Fruit fly (Drosophila melanogaster) whole organism, prepupa: ENCODE results near the gene CG16986.

Experiments
- Blimp-1 ChIP-seq: fragments of 200-800 bp; sonication (Bioruptor generic); optimal IDR thresholded peaks from 3 replicates; lab custom pipeline; 2017; ENCODE audit warnings: missing biosample characterization, missing genetic modification characterization, mild to moderate bottlenecking, moderate library complexity, missing genetic modification reagents
- CG10631 ChIP-seq: fragments of 200-800 bp; sonication (Bioruptor generic); optimal IDR thresholded peaks from 2 replicates; lab custom pipeline; 2016; ENCODE audit warnings: missing biosample characterization, missing genetic modification characterization
- CG10669 ChIP-seq: fragments of 200-800 bp; sonication (Bioruptor generic); optimal IDR thresholded peaks from 3 replicates; lab custom pipeline; 2018; ENCODE audit warnings: missing biosample characterization, mild to moderate bottlenecking, missing genetic modification characterization, moderate library complexity
- CG11294 ChIP-seq: fragments of 200-800 bp; sonication (Bioruptor generic); IDR thresholded peaks from 2 replicates; pipeline ENCODE4 v1.3.6; 2022; ENCODE audit warnings: missing biosample characterization, missing genetic modification characterization
- CG11762 ChIP-seq: fragments of 200-800 bp; sonication (Bioruptor generic); optimal IDR thresholded peaks from 3 replicates; lab custom pipeline; 2016; ENCODE audit warnings: missing biosample characterization, missing genetic modification characterization; ENCODE audit not compliant: insufficient read depth
- CG11902 ChIP-seq: fragments of 200-800 bp; sonication (Bioruptor generic); optimal IDR thresholded peaks from 3 replicates; lab custom pipeline; 2016; ENCODE audit warnings: missing biosample characterization, missing genetic modification characterization
- CG15336 ChIP-seq: fragments of 200-800 bp; sonication (Bioruptor generic); IDR thresholded peaks from 2 replicates; pipeline ENCODE4 v1.3.6; 2022; ENCODE audit warnings: missing biosample characterization, missing genetic modification characterization
- CG16779 ChIP-seq: fragments of 200-800 bp; sonication (Bioruptor generic); optimal IDR thresholded peaks from 3 replicates; lab custom pipeline; 2017; ENCODE audit warnings: missing biosample characterization, mild to moderate bottlenecking, missing genetic modification characterization
- CG31627 ChIP-seq: fragments of 200-800 bp; sonication (Bioruptor generic); optimal IDR thresholded peaks from 3 replicates; lab custom pipeline; 2016; ENCODE audit warnings: missing biosample characterization, missing genetic modification characterization
- CG3919 ChIP-seq: fragments of 200-800 bp; sonication (Bioruptor generic); optimal IDR thresholded peaks from 3 replicates; lab custom pipeline; 2016; ENCODE audit warnings: missing biosample characterization, missing genetic modification characterization
- CG4318 ChIP-seq: fragments of 200-800 bp; sonication (Bioruptor generic); optimal IDR thresholded peaks from 3 replicates; lab custom pipeline; 2017; ENCODE audit warnings: missing biosample characterization, mild to moderate bottlenecking, missing genetic modification characterization
- CG6163 ChIP-seq: fragments of 200-800 bp; sonication (Bioruptor generic); IDR thresholded peaks from 3 replicates; pipeline ENCODE4 v1.3.6; 2022; ENCODE audit warnings: missing biosample characterization, missing genetic modification characterization
- CG6276 ChIP-seq: fragments of 200-800 bp; sonication (Bioruptor generic); optimal IDR thresholded peaks from 2 replicates; lab custom pipeline; 2017; ENCODE audit warnings: missing biosample characterization, mild to moderate bottlenecking, missing genetic modification characterization
- CG6792 ChIP-seq: fragments of 200-800 bp; sonication (Bioruptor generic); optimal IDR thresholded peaks from 3 replicates; lab custom pipeline; 2016; ENCODE audit warnings: missing biosample characterization, missing genetic modification characterization
- CG6854 ChIP-seq: fragments of 200-800 bp; sonication (Bioruptor generic); optimal IDR thresholded peaks from 2 replicates; lab custom pipeline; 2017; ENCODE audit warnings: missing biosample characterization, mild to moderate bottlenecking, missing genetic modification characterization
- CG8119 ChIP-seq: fragments of 200-800 bp; sonication (Bioruptor generic); IDR thresholded peaks from 3 replicates; pipeline ENCODE4 v1.3.6; 2022; ENCODE audit warnings: missing biosample characterization, missing genetic modification characterization
- CG8632 ChIP-seq: fragments of 200-800 bp; sonication (Bioruptor generic); optimal IDR thresholded peaks from 3 replicates; lab custom pipeline; 2016; ENCODE audit warnings: missing biosample characterization, missing genetic modification characterization
- CG9139 ChIP-seq: fragments of 200-800 bp; sonication (Bioruptor generic); optimal IDR thresholded peaks from 3 replicates; lab custom pipeline; 2017; ENCODE audit warnings: missing biosample characterization, mild to moderate bottlenecking, missing genetic modification characterization
- Eip75B ChIP-seq: fragments of 200-800 bp; sonication (Bioruptor generic); optimal IDR thresholded peaks from 3 replicates; lab custom pipeline; 2016; ENCODE audit warnings: missing biosample characterization, missing genetic modification characterization
- Eip78C ChIP-seq: fragments of 200-800 bp; sonication (Bioruptor generic); peaks from one replicate; lab custom pipeline; 2016; ENCODE audit warnings: missing biosample characterization, missing genetic modification characterization
- Ets21C ChIP-seq: fragments of 200-800 bp; sonication (Bioruptor generic); optimal IDR thresholded peaks from 3 replicates; lab custom pipeline; 2016; ENCODE audit warnings: missing biosample characterization, missing genetic modification characterization
- Gug ChIP-seq: fragments of 200-800 bp; sonication (Bioruptor generic); IDR thresholded peaks from 2 replicates; pipeline ENCODE4 v1.3.6; 2022; ENCODE audit warnings: missing biosample characterization, missing genetic modification characterization
- Hr39 ChIP-seq: fragments of 200-800 bp; sonication (Bioruptor generic); optimal IDR thresholded peaks from 2 replicates; lab custom pipeline; 2016; ENCODE audit warnings: missing biosample characterization, missing genetic modification characterization
- Hr4 ChIP-seq: fragments of 200-800 bp; sonication (Bioruptor generic); optimal IDR thresholded peaks from 3 replicates; lab custom pipeline; 2016; ENCODE audit warnings: missing biosample characterization, missing genetic modification characterization
- Lpt ChIP-seq: fragments of 200-800 bp; sonication (Bioruptor generic); optimal IDR thresholded peaks from 3 replicates; lab custom pipeline; 2016; ENCODE audit warnings: missing biosample characterization, missing genetic modification characterization
- OdsH ChIP-seq: fragments of 200-800 bp; sonication (Bioruptor generic); optimal IDR thresholded peaks from 3 replicates; lab custom pipeline; 2016; ENCODE audit warnings: missing biosample characterization, missing genetic modification characterization
- Smox ChIP-seq: fragments of 200-800 bp; sonication (Bioruptor generic); optimal IDR thresholded peaks from 3 replicates; lab custom pipeline; 2016; ENCODE audit warnings: missing biosample characterization, missing genetic modification characterization
- Sox102F ChIP-seq: fragments of 200-800 bp; sonication (Bioruptor generic); optimal IDR thresholded peaks from 2 replicates; lab custom pipeline; 2016; ENCODE audit warnings: missing biosample characterization, mild to moderate bottlenecking, missing genetic modification characterization
- Sox14 ChIP-seq: fragments of 200-800 bp; sonication (Bioruptor generic); optimal IDR thresholded peaks from 3 replicates; lab custom pipeline; 2016; ENCODE audit warnings: missing biosample characterization, missing genetic modification characterization
- Sox15 ChIP-seq: fragments of 200-800 bp; sonication (Bioruptor generic); optimal IDR thresholded peaks from 3 replicates; lab custom pipeline; 2016; ENCODE audit warnings: missing biosample characterization, missing genetic modification characterization
- achi ChIP-seq: fragments of 200-800 bp; sonication (Bioruptor generic); optimal IDR thresholded peaks from 3 replicates; lab custom pipeline; 2016; ENCODE audit warnings: missing biosample characterization, missing genetic modification characterization
- cyc ChIP-seq: fragments of 200-800 bp; sonication (Bioruptor generic); optimal IDR thresholded peaks from 3 replicates; lab custom pipeline; 2016; ENCODE audit warnings: missing biosample characterization, missing genetic modification characterization
- dac ChIP-seq: fragments of 200-800 bp; sonication (Bioruptor generic); optimal IDR thresholded peaks from 2 replicates; lab custom pipeline; 2017; ENCODE audit warnings: missing biosample characterization, mild to moderate bottlenecking, missing genetic modification characterization
- dsx ChIP-seq: fragments of 200-800 bp; optimal IDR thresholded peaks from 3 replicates; lab custom pipeline; 2019; ENCODE audit warnings: missing biosample characterization, mild to moderate bottlenecking, missing genetic modification characterization, moderate library complexity; ENCODE audit not compliant: poor library complexity, severe bottlenecking
- esn ChIP-seq: fragments of 200-800 bp; sonication (Bioruptor generic); optimal IDR thresholded peaks from 2 replicates; lab custom pipeline; 2016; ENCODE audit warnings: missing biosample characterization, mild to moderate bottlenecking, missing genetic modification characterization, moderate library complexity
- fd59A ChIP-seq: fragments of 200-800 bp; sonication (Bioruptor generic); optimal IDR thresholded peaks from 2 replicates; lab custom pipeline; 2017; ENCODE audit warnings: missing biosample characterization, mild to moderate bottlenecking, missing genetic modification characterization, missing genetic modification reagents
- fkh ChIP-seq: fragments of 200-800 bp; sonication (Bioruptor generic); optimal IDR thresholded peaks from 3 replicates; lab custom pipeline; 2017; ENCODE audit warnings: missing biosample characterization, mild to moderate bottlenecking, missing genetic modification characterization, moderate library complexity
- lz ChIP-seq: fragments of 200-800 bp; sonication (Bioruptor generic); optimal IDR thresholded peaks from 3 replicates; lab custom pipeline; 2016; ENCODE audit warnings: missing biosample characterization, missing genetic modification characterization
- net ChIP-seq: fragments of 200-800 bp; sonication (Bioruptor generic); optimal IDR thresholded peaks from 3 replicates; lab custom pipeline; 2016; ENCODE audit warnings: missing biosample characterization, missing genetic modification characterization
- salr ChIP-seq, 2 experiments: fragments of 200-800 bp; sonication (Bioruptor generic); optimal IDR thresholded peaks; 3 replicates each; lab custom pipeline; 2016 to 2018; ENCODE audit warnings: missing biosample characterization in 2 of 2, missing genetic modification characterization in 2 of 2, mild to moderate bottlenecking in 1 of 2
- ss ChIP-seq, 2 experiments: fragments of 200-800 bp; sonication (Bioruptor generic); optimal IDR thresholded peaks; 2 replicates in 1 of 2; 3 replicates in 1 of 2; lab custom pipeline; 2017 to 2018; ENCODE audit warnings: mild to moderate bottlenecking in 2 of 2, missing biosample characterization in 2 of 2, missing genetic modification characterization in 2 of 2, moderate library complexity in 1 of 2
- svp ChIP-seq: fragments of 200-800 bp; sonication (Bioruptor generic); peaks from one replicate; lab custom pipeline; 2016; ENCODE audit warnings: missing biosample characterization, missing genetic modification characterization
- topi ChIP-seq: fragments of 200-800 bp; sonication (Bioruptor generic); optimal IDR thresholded peaks from 3 replicates; lab custom pipeline; 2016; ENCODE audit warnings: missing biosample characterization, missing genetic modification characterization
- vri ChIP-seq: fragments of 200-800 bp; sonication (Bioruptor generic); optimal IDR thresholded peaks from 3 replicates; lab custom pipeline; 2016; ENCODE audit warnings: missing biosample characterization, mild to moderate bottlenecking, missing genetic modification characterization

The CG16986 gene

dm6 chr3L:2578737-2579136 lies 21.4 kb upstream of the CG16986 start (continued):
- no peak for TF ChIP-seq Blimp-1 (GFP tag; lab: Kevin White, UChicago)
- TF ChIP-seq, all 60 proteins: peak for 31

- TF ChIP-seq Eip78C (GFP tag; lab: Kevin White, UChicago) (peak; percentile 21), net (GFP tag; lab: Kevin White, UChicago) (no peak), CG4318 (GFP tag; lab: Kevin White, UChicago) (no peak), cyc (no peak), Ets21C (GFP tag; lab: Kevin White, UChicago) (no peak), Sox14 (GFP tag; lab: Kevin White, UChicago) (no peak), Sox102F (GFP tag; lab: Kevin White, UChicago) (peak; percentile 13), fkh (GFP tag; lab: Kevin White, UChicago) (no peak), svp (GFP tag; lab: Kevin White, UChicago) (peak; percentile 64)
Observed at dm6 chr3L:2579557-2580224, 20.4 kb upstream of the CG16986 start.

dm6 chr3L:2581343-2581825 lies 18.7 kb upstream of the CG16986 start:
- TF ChIP-seq esn (GFP tag; lab: Kevin White, UChicago) (peak; percentile 73), CG10669 (peak; percentile 67), topi (peak; percentile 86), dac (GFP tag; lab: Kevin White, UChicago) (peak; percentile 84), CG10631 (peak; percentile 59), CG3919 (GFP tag; lab: Kevin White, UChicago) (peak; percentile 75), CG11762 (GFP tag; lab: Kevin White, UChicago) (peak; percentile 59), vri (peak; percentile 56), CG8632 (GFP tag; lab: Kevin White, UChicago) (peak; percentile 69), cyc (peak; percentile 79), Eip78C (GFP tag; lab: Kevin White, UChicago) (peak; percentile 85), OdsH (GFP tag; lab: Kevin White, UChicago) (peak; percentile 76), Eip75B (GFP tag; lab: Kevin White, UChicago) (peak; percentile 46), CG6854 (peak; percentile 13), lz (peak; percentile 71), CG11294 (GFP tag; lab: Robert Waterston, UW) (peak; percentile 53; the same call in 1 of the 2 replicates), Sox14 (GFP tag; lab: Kevin White, UChicago) (peak; percentile 83), CG15336 (GFP tag; lab: Robert Waterston, UW) (peak; percentile 96), ss (GFP tag; optimal IDR thresholded peaks at IDR 0.05; lab: Kevin White, UChicago) (peak in 1 of 2 experiments; percentile 33), fkh (GFP tag; lab: Kevin White, UChicago) (peak; percentile 84), CG11902 (GFP tag; lab: Kevin White, UChicago) (peak; percentile 62), dsx (peak; percentile 25), CG16779 (tag; lab: Kevin White, UChicago) (no peak), Hr4 (GFP tag; lab: Kevin White, UChicago) (peak; percentile 89), svp (GFP tag; lab: Kevin White, UChicago) (peak; percentile 92), Smox (peak; percentile 56), CG6792 (GFP tag; lab: Kevin White, UChicago) (peak; percentile 63), Sox15 (peak; percentile 55), achi (peak; percentile 79), CG31627 (GFP tag; lab: Kevin White, UChicago) (peak; percentile 70), salr (GFP tag; optimal IDR thresholded peaks at IDR 0.05; lab: Kevin White, UChicago) (peak in 1 of 2 experiments; percentile 8), fd59A (GFP tag; lab: Kevin White, UChicago) (peak; percentile 36), CG9139 (GFP tag; lab: Kevin White, UChicago) (no peak), Blimp-1 (GFP tag; lab: Kevin White, UChicago) (peak; percentile 29), Hr39 (GFP tag; lab: Kevin White, UChicago) (peak; percentile 72), CG6163 (peak; percentile 90), CG8119 (GFP tag; lab: Robert Waterston, UW) (peak; percentile 96), CG4318 (GFP tag; lab: Kevin White, UChicago) (peak; percentile 76), CG6276 (peak; percentile 88), net (GFP tag; lab: Kevin White, UChicago) (peak; percentile 62), Ets21C (GFP tag; lab: Kevin White, UChicago) (peak; percentile 24), Gug (GFP tag; lab: Robert Waterston, UW) (peak; percentile 71), Lpt (GFP tag; lab: Kevin White, UChicago) (peak; percentile 75), Sox102F (GFP tag; lab: Kevin White, UChicago) (peak; percentile 68)
